Worm (Caenorhabditis elegans) whole organism, L3 larva: ENCODE data around the gene dpr-1.

Experiments
- fkh-10 ChIP-seq: sonication (generic microtip); optimal IDR thresholded peaks from 2 replicates; lab custom pipeline; 2017; ENCODE audit warnings: missing biosample characterization, missing genetic modification reagents, missing genetic modification characterization
- jun-1 ChIP-seq: fragments of 150-350 bp; optimal IDR thresholded peaks from 2 replicates; lab custom pipeline; 2014; ENCODE audit warnings: missing biosample characterization, missing genetic modification reagents, missing genetic modification characterization
- unc-39 ChIP-seq: sonication (generic microtip); optimal IDR thresholded peaks from 4 replicates; lab custom pipeline; 2017; ENCODE audit warnings: missing biosample characterization, missing genetic modification characterization
- unc-62 ChIP-seq: fragments of 150-350 bp; sonication (generic microtip); optimal IDR thresholded peaks from 4 replicates; lab custom pipeline; 2014; ENCODE audit warnings: missing biosample characterization, missing genetic modification reagents, missing genetic modification characterization
- ztf-4 ChIP-seq: fragments of 150-350 bp; optimal IDR thresholded peaks from 2 replicates; lab custom pipeline; 2014; ENCODE audit warnings: missing biosample characterization, missing genetic modification characterization

ce11 chrV:13954056-13954455, 12.1 kb upstream of the dpr-1 start, which contains the start of gene swt-6:
- TF ChIP-seq unc-39 (tag; lab: Kevin White, UChicago): no peak
- TF ChIP-seq ztf-4: no peak
- no peak for TF ChIP-seq jun-1 (tag; lab: Kevin White, UChicago)
- TF ChIP-seq fkh-10 (GFP tag; lab: Kevin White, UChicago): no peak
- no peak for TF ChIP-seq unc-62
